Worm (Caenorhabditis elegans): ENCODE results near the gene Y55D5A.4.

- TF ChIP-seq pag-3 (tag; optimal IDR thresholded peaks at IDR 0.05; ENCODE audit: borderline replicate concordance) (no peak), ceh-9 (tag; optimal IDR thresholded peaks at IDR 0.05) (no peak), syd-9 (tag; optimal IDR thresholded peaks at IDR 0.05) (no peak), unc-3 (GFP tag; conservative IDR thresholded peaks at IDR 0.05) (no peak), unc-3 (tag; optimal IDR thresholded peaks at IDR 0.05) (no peak), pqm-1 (tag; optimal IDR thresholded peaks at IDR 0.05) (no peak)
These were observed 47.5 kb upstream of the Y55D5A.4 start for ce11 chrIII:3037346-3037745.

Measured in whole organism, late embryonic.